Worm (Caenorhabditis elegans): ENCODE results near the gene Y66D12A.7.

DNA sequence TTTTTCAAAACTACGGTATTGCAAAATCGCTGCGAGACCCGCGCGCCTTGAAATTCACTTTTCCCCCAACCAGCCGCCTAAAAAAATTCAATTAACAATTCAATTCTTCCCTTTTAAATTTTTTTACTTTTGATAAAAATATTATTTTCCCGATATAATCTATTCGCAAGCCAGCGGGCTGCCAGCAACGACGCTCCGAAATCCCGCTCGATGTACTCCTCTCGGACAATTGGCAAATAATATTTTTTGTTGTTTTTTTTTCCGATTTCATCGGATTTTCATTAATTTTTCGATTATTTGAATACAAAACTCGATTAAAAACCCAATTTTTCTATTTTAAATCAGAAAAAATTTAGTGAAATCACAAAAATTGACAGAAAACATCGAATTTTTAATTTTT is 35.5 kb upstream of the Y66D12A.7 start:
- TF ChIP-seq jun-1 (tag; optimal IDR thresholded peaks at IDR 0.05) (no peak), ztf-11 (tag; optimal IDR thresholded peaks at IDR 0.05) (no peak), dpl-1 (GFP tag; optimal IDR thresholded peaks at IDR 0.05) (no peak)

All from whole organism, L4 larva.